Fruit fly (Drosophila melanogaster) whole organism, embryonic: ENCODE measurements around the gene Rchy1.
A peak's percentile ranks its signal among the peaks of the same experiment; 100 is the strongest.

Experiments used
- Bgb ChIP-seq: fragments of 200-800 bp; sonication (Bioruptor generic); IDR thresholded peaks from 2 replicates; pipeline ENCODE4 v1.3.6; 2022; ENCODE audit warnings: missing biosample characterization, missing genetic modification characterization; ENCODE audit not compliant: partially characterized antibody
- CG10366 ChIP-seq: fragments of 200-800 bp; sonication (Bioruptor generic); IDR thresholded peaks from 2 replicates; pipeline ENCODE4 v1.3.6; 2022; ENCODE audit warnings: missing biosample characterization, missing genetic modification characterization
- CG10431 ChIP-seq: fragments of 200-800 bp; sonication (Bioruptor generic); optimal IDR thresholded peaks from 3 replicates; lab custom pipeline; 2018; ENCODE audit warnings: missing biosample characterization, mild to moderate bottlenecking, missing genetic modification characterization
- CG10565 ChIP-seq: fragments of 200-800 bp; sonication (Bioruptor generic); optimal IDR thresholded peaks from 3 replicates; lab custom pipeline; 2016; ENCODE audit warnings: missing biosample characterization, mild to moderate bottlenecking, missing genetic modification characterization
- CG11504 ChIP-seq: fragments of 200-800 bp; sonication (Bioruptor generic); optimal IDR thresholded peaks from 3 replicates; lab custom pipeline; 2019; ENCODE audit warnings: missing biosample characterization, mild to moderate bottlenecking, missing genetic modification characterization, moderate library complexity
- CG12391 ChIP-seq: fragments of 200-800 bp; sonication (Bioruptor generic); optimal IDR thresholded peaks from 3 replicates; lab custom pipeline; 2018; ENCODE audit warnings: missing biosample characterization, mild to moderate bottlenecking, missing genetic modification characterization, moderate library complexity
- CG12769 ChIP-seq: fragments of 200-800 bp; sonication (Bioruptor generic); optimal IDR thresholded peaks from 2 replicates; lab custom pipeline; 2019; ENCODE audit warnings: missing biosample characterization, mild to moderate bottlenecking, missing genetic modification characterization, moderate library complexity
- CG15514 ChIP-seq: fragments of 200-800 bp; sonication (Bioruptor generic); optimal IDR thresholded peaks from 3 replicates; lab custom pipeline; 2017; ENCODE audit warnings: missing biosample characterization, missing genetic modification characterization, mild to moderate bottlenecking, moderate library complexity, missing genetic modification reagents
- CG16815 ChIP-seq: fragments of 200-800 bp; sonication (Bioruptor generic); optimal IDR thresholded peaks from 3 replicates; lab custom pipeline; 2017; ENCODE audit warnings: missing biosample characterization, mild to moderate bottlenecking, missing genetic modification characterization
- CG18262 ChIP-seq: fragments of 200-800 bp; optimal IDR thresholded peaks from 3 replicates; lab custom pipeline; 2019; ENCODE audit warnings: missing biosample characterization, mild to moderate bottlenecking, missing genetic modification characterization, moderate library complexity
- CG18764 ChIP-seq: fragments of 200-800 bp; sonication (Bioruptor generic); optimal IDR thresholded peaks from 3 replicates; lab custom pipeline; 2016; ENCODE audit warnings: missing biosample characterization, missing genetic modification characterization
- CG3065 ChIP-seq: fragments of 200-800 bp; sonication (Bioruptor generic); optimal IDR thresholded peaks from 2 replicates; lab custom pipeline; 2016; ENCODE audit warnings: missing biosample characterization, missing genetic modification characterization
- CG4404 ChIP-seq: fragments of 200-800 bp; sonication (Bioruptor generic); IDR thresholded peaks from 2 replicates; pipeline ENCODE4 v1.3.6; 2022; ENCODE audit warnings: missing biosample characterization, missing genetic modification characterization
- CG6689 ChIP-seq: fragments of 200-800 bp; sonication (Bioruptor generic); IDR thresholded peaks from 2 replicates; pipeline ENCODE4 v1.3.6; 2022; ENCODE audit warnings: missing biosample characterization, missing genetic modification characterization
- CG8281 ChIP-seq: fragments of 200-800 bp; sonication (Bioruptor generic); optimal IDR thresholded peaks from 2 replicates; lab custom pipeline; 2018; ENCODE audit warnings: missing biosample characterization, mild to moderate bottlenecking, missing genetic modification characterization, moderate library complexity
- Camta ChIP-seq: fragments of 200-800 bp; sonication (Bioruptor generic); optimal IDR thresholded peaks from 2 replicates; lab custom pipeline; 2016; ENCODE audit warnings: missing biosample characterization, missing genetic modification characterization
- CrebB ChIP-seq: fragments of 200-800 bp; sonication (Bioruptor generic); optimal IDR thresholded peaks from 3 replicates; lab custom pipeline; 2018; ENCODE audit warnings: missing biosample characterization, mild to moderate bottlenecking, missing genetic modification characterization
- D19A ChIP-seq: fragments of 200-800 bp; optimal IDR thresholded peaks from 3 replicates; lab custom pipeline; 2019; ENCODE audit warnings: missing biosample characterization, mild to moderate bottlenecking, missing genetic modification characterization, moderate library complexity
- Dip2 ChIP-seq: fragments of 200-800 bp; sonication (Bioruptor generic); IDR thresholded peaks from 2 replicates; pipeline ENCODE4 v1.3.6; 2022; ENCODE audit warnings: missing biosample characterization, missing genetic modification characterization
- Doc3 ChIP-seq: fragments of 200-800 bp; sonication (Bioruptor generic); IDR thresholded peaks from 3 replicates; pipeline ENCODE4 v1.3.6; 2022; ENCODE audit warnings: missing biosample characterization, missing genetic modification characterization; ENCODE audit not compliant: partially characterized antibody
- E2f2 ChIP-seq: fragments of 200-800 bp; sonication (Bioruptor generic); IDR thresholded peaks from 2 replicates; pipeline ENCODE4 v1.3.6; 2022; ENCODE audit warnings: missing biosample characterization, missing genetic modification characterization
- HLH3B ChIP-seq: fragments of 200-800 bp; sonication (Bioruptor generic); IDR thresholded peaks from 2 replicates; pipeline ENCODE4 v1.3.6; 2022; ENCODE audit warnings: missing biosample characterization, missing genetic modification characterization
- Hand ChIP-seq: fragments of 200-800 bp; sonication (Bioruptor generic); optimal IDR thresholded peaks from 2 replicates; lab custom pipeline; 2017; ENCODE audit warnings: mild to moderate bottlenecking, missing biosample characterization, missing genetic modification reagents, missing genetic modification characterization
- Hmx ChIP-seq: fragments of 200-800 bp; sonication (Bioruptor generic); optimal IDR thresholded peaks from 2 replicates; lab custom pipeline; 2016; ENCODE audit warnings: missing biosample characterization, missing genetic modification characterization
- Hr3 ChIP-seq: fragments of 200-800 bp; sonication (Bioruptor generic); optimal IDR thresholded peaks from 3 replicates; lab custom pipeline; 2016; ENCODE audit warnings: missing biosample characterization, missing genetic modification characterization
- Max ChIP-seq: fragments of 200-800 bp; sonication (Bioruptor generic); optimal IDR thresholded peaks from 2 replicates; lab custom pipeline; 2016; ENCODE audit warnings: missing biosample characterization, mild to moderate bottlenecking, missing genetic modification characterization
- NC2β ChIP-seq: fragments of 200-800 bp; sonication (Bioruptor generic); optimal IDR thresholded peaks from 2 replicates; lab custom pipeline; 2016; ENCODE audit warnings: missing biosample characterization, missing genetic modification characterization
- PHDP ChIP-seq: fragments of 200-800 bp; sonication (Bioruptor generic); optimal IDR thresholded peaks from 3 replicates; lab custom pipeline; 2018; ENCODE audit warnings: missing biosample characterization, mild to moderate bottlenecking, missing genetic modification characterization, moderate library complexity
- Sin3A ChIP-seq: fragments of >200 bp; optimal IDR thresholded peaks from 2 replicates; lab custom pipeline; 2018
- TFAM ChIP-seq: fragments of 200-800 bp; sonication (Bioruptor generic); optimal IDR thresholded peaks from 2 replicates; lab custom pipeline; 2017; ENCODE audit warnings: missing biosample characterization, missing genetic modification characterization, inconsistent platforms
- amos ChIP-seq: fragments of 200-800 bp; sonication (Bioruptor generic); IDR thresholded peaks from 2 replicates; pipeline ENCODE4 v1.3.6; 2022; ENCODE audit warnings: missing biosample characterization, missing genetic modification characterization; ENCODE audit not compliant: partially characterized antibody
- dmrt99B ChIP-seq: fragments of 200-800 bp; sonication (Bioruptor generic); optimal IDR thresholded peaks from 2 replicates; lab custom pipeline; 2018; ENCODE audit warnings: missing biosample characterization, mild to moderate bottlenecking, missing genetic modification characterization, moderate library complexity
- en ChIP-seq: fragments of 200-800 bp; sonication (Bioruptor generic); optimal IDR thresholded peaks from 2 replicates; lab custom pipeline; 2016; ENCODE audit warnings: missing biosample characterization, missing genetic modification characterization
- fd96Cb ChIP-seq: fragments of 200-800 bp; sonication (Bioruptor generic); optimal IDR thresholded peaks from 2 replicates; lab custom pipeline; 2018; ENCODE audit warnings: missing biosample characterization, mild to moderate bottlenecking, missing genetic modification characterization, moderate library complexity
- kah ChIP-seq: fragments of 200-800 bp; sonication (Bioruptor generic); optimal IDR thresholded peaks from 2 replicates; lab custom pipeline; 2018; ENCODE audit warnings: missing biosample characterization, mild to moderate bottlenecking, missing genetic modification characterization
- knrl ChIP-seq: fragments of 200-800 bp; sonication (Bioruptor generic); IDR thresholded peaks from 3 replicates; pipeline ENCODE4 v1.3.6; 2022; ENCODE audit warnings: missing biosample characterization, missing genetic modification characterization; ENCODE audit not compliant: partially characterized antibody
- lab ChIP-seq: fragments of 200-800 bp; sonication (Bioruptor generic); optimal IDR thresholded peaks from 3 replicates; lab custom pipeline; 2017; ENCODE audit warnings: missing biosample characterization, missing genetic modification characterization, mild to moderate bottlenecking, moderate library complexity, missing genetic modification reagents
- lbe ChIP-seq: fragments of 200-800 bp; sonication (Bioruptor generic); optimal IDR thresholded peaks from 2 replicates; lab custom pipeline; 2016; ENCODE audit warnings: missing biosample characterization, mild to moderate bottlenecking, missing genetic modification characterization
- mam ChIP-seq: fragments of 200-800 bp; sonication (Bioruptor generic); optimal IDR thresholded peaks from 3 replicates; lab custom pipeline; 2016; ENCODE audit warnings: missing biosample characterization, missing genetic modification characterization
- nau ChIP-seq: fragments of 200-800 bp; sonication (Bioruptor generic); optimal IDR thresholded peaks from 3 replicates; lab custom pipeline; 2017; ENCODE audit warnings: missing biosample characterization, mild to moderate bottlenecking, missing genetic modification characterization, missing genetic modification reagents
- nerfin-1 ChIP-seq: fragments of 200-800 bp; sonication (Bioruptor generic); optimal IDR thresholded peaks from 3 replicates; lab custom pipeline; 2019; ENCODE audit warnings: missing biosample characterization, mild to moderate bottlenecking, missing genetic modification characterization, moderate library complexity
- nom ChIP-seq: fragments of 200-800 bp; sonication (Bioruptor generic); optimal IDR thresholded peaks from 2 replicates; lab custom pipeline; 2017; ENCODE audit warnings: missing biosample characterization, missing genetic modification characterization, mild to moderate bottlenecking, moderate library complexity, missing genetic modification reagents
- psq ChIP-seq: fragments of 200-800 bp; sonication (Bioruptor generic); optimal IDR thresholded peaks from 2 replicates; lab custom pipeline; 2017; ENCODE audit warnings: missing biosample characterization, missing genetic modification characterization
- pzg ChIP-seq: fragments of 200-800 bp; sonication (Bioruptor generic); optimal IDR thresholded peaks from 3 replicates; lab custom pipeline; 2018; ENCODE audit warnings: missing biosample characterization, mild to moderate bottlenecking, missing genetic modification characterization, moderate library complexity
- slp2 ChIP-seq: fragments of 200-800 bp; sonication (Bioruptor generic); optimal IDR thresholded peaks from 2 replicates; lab custom pipeline; 2016; ENCODE audit warnings: missing biosample characterization, missing genetic modification characterization
- so ChIP-seq: fragments of 200-800 bp; sonication (Bioruptor generic); IDR thresholded peaks from 3 replicates; pipeline ENCODE4 v1.3.6; 2022; ENCODE audit warnings: missing biosample characterization, missing genetic modification characterization
- trh ChIP-seq: fragments of 200-800 bp; sonication (Bioruptor generic); optimal IDR thresholded peaks from 2 replicates; lab custom pipeline; 2016; ENCODE audit warnings: missing biosample characterization, missing genetic modification characterization
- unpg ChIP-seq: fragments of 200-800 bp; sonication (Bioruptor generic); optimal IDR thresholded peaks from 3 replicates; lab custom pipeline; 2018; ENCODE audit warnings: missing biosample characterization, mild to moderate bottlenecking, missing genetic modification characterization, moderate library complexity
- vfl ChIP-seq: fragments of 200-800 bp; sonication (Bioruptor generic); optimal IDR thresholded peaks from 2 replicates; lab custom pipeline; 2016; ENCODE audit warnings: missing biosample characterization, missing genetic modification characterization

The Rchy1 gene

dm6 chr2L:6455955-6456599 lies 9.4 kb downstream of the Rchy1 start, which contains the start of gene frj (continued):
- TF ChIP-seq Doc3 (GFP tag; lab: Robert Waterston, UW) = 0 out of 3 replicates have a peak, but pooled peaks have one; percentile 59
- peak; percentile 53 for TF ChIP-seq PHDP (tag; lab: Kevin White, UChicago)
- peak; percentile 57 for TF ChIP-seq CG12769 (tag; lab: Kevin White, UChicago)
- peak; percentile 66 for TF ChIP-seq CG10366
- TF ChIP-seq Max (GFP tag; lab: Kevin White, UChicago) = peak; percentile 29
- TF ChIP-seq vfl = no peak
- TF ChIP-seq Bgb (GFP tag; lab: Robert Waterston, UW) = peak; percentile 59; the same call in 1 of the 2 replicates
- peak; percentile 52 for TF ChIP-seq lbe
- TF ChIP-seq CG4404 (GFP tag; lab: Robert Waterston, UW) = peak; percentile 49; the same call in 1 of the 2 replicates
- TF ChIP-seq CG6689 (GFP tag; lab: Robert Waterston, UW) = peak; percentile 51
- TF ChIP-seq psq (GFP tag; lab: Kevin White, UChicago) = peak; percentile 50
- no peak for TF ChIP-seq CG10431 (GFP tag; lab: Kevin White, UChicago)
- TF ChIP-seq Hmx (GFP tag; lab: Kevin White, UChicago) = no peak
- TF ChIP-seq dmrt99B = peak; percentile 53
- no peak for TF ChIP-seq Hand (GFP tag; lab: Kevin White, UChicago)
- no peak for TF ChIP-seq trh (GFP tag; lab: Kevin White, UChicago)
- peak; percentile 71 for TF ChIP-seq nerfin-1
- peak; percentile 78 for TF ChIP-seq knrl (GFP tag; lab: Robert Waterston, UW)
- TF ChIP-seq TFAM = no peak
- peak; percentile 47 for TF ChIP-seq CG3065
- TF ChIP-seq HLH3B (GFP tag; lab: Robert Waterston, UW) = peak; percentile 64
- no peak for TF ChIP-seq en (GFP tag; lab: Kevin White, UChicago)
- peak; percentile 66 for TF ChIP-seq lab (GFP tag; lab: Kevin White, UChicago)
- peak; percentile 55 for TF ChIP-seq E2f2 (GFP tag; lab: Robert Waterston, UW)
- TF ChIP-seq nau (GFP tag; lab: Kevin White, UChicago) = no peak
- TF ChIP-seq kah (GFP tag; lab: Kevin White, UChicago) = no peak
- TF ChIP-seq NC2β = peak; percentile 54
- peak; percentile 91 for TF ChIP-seq Sin3A (lab: Kevin White, UChicago)
- TF ChIP-seq Dip2 = no peak
- peak; percentile 61 for TF ChIP-seq CG16815 (GFP tag; lab: Kevin White, UChicago)
- TF ChIP-seq CG10565 (GFP tag; lab: Kevin White, UChicago) = no peak
- peak; percentile 21 for TF ChIP-seq Camta (GFP tag; lab: Kevin White, UChicago)
- TF ChIP-seq slp2 (GFP tag; lab: Kevin White, UChicago) = peak; percentile 56
- TF ChIP-seq CrebB (tag; lab: Kevin White, UChicago) = no peak
- TF ChIP-seq so (GFP tag; lab: Robert Waterston, UW) = no peak
- TF ChIP-seq fd96Cb (tag; lab: Kevin White, UChicago) = peak; percentile 52
- TF ChIP-seq CG11504 (tag; lab: Kevin White, UChicago) = no peak
- TF ChIP-seq CG15514 (GFP tag; lab: Kevin White, UChicago) = peak; percentile 68
- peak; percentile 73 for TF ChIP-seq CG12391 (tag; lab: Kevin White, UChicago)
- peak; percentile 66; the same call in 1 of the 2 replicates for TF ChIP-seq amos (GFP tag; lab: Robert Waterston, UW)
- TF ChIP-seq pzg (GFP tag; lab: Kevin White, UChicago) = peak; percentile 92
- TF ChIP-seq D19A = peak; percentile 42
- no peak for TF ChIP-seq nom (GFP tag; lab: Kevin White, UChicago)
- TF ChIP-seq CG8281 (tag; lab: Kevin White, UChicago) = peak; percentile 24
- TF ChIP-seq CG18764 = peak; percentile 53
- TF ChIP-seq CG18262 (tag; lab: Kevin White, UChicago) = peak; percentile 49
- peak; percentile 55 for TF ChIP-seq unpg (GFP tag; lab: Kevin White, UChicago)
- peak; percentile 78 for TF ChIP-seq Hr3 (GFP tag; lab: Kevin White, UChicago)
- peak; percentile 80 for TF ChIP-seq mam
